Fruit fly (Drosophila melanogaster) whole organism, embryonic: ENCODE measurements around the gene CG33286.
A peak's percentile ranks its signal among the peaks of the same experiment; 100 is the strongest.

Source experiments
- Ada2b ChIP-seq: fragments of 200-800 bp; sonication (Bioruptor generic); IDR thresholded peaks from 2 replicates; pipeline ENCODE4 v1.3.6; 2022; ENCODE audit warnings: missing biosample characterization, missing genetic modification characterization
- CG11247 ChIP-seq: fragments of 200-800 bp; sonication (Bioruptor generic); IDR thresholded peaks from 2 replicates; pipeline ENCODE4 v1.3.6; 2022; ENCODE audit warnings: missing biosample characterization, missing genetic modification characterization
- CG11696 ChIP-seq: fragments of 200-800 bp; sonication (Bioruptor generic); IDR thresholded peaks from 2 replicates; pipeline ENCODE4 v1.3.6; 2022; ENCODE audit warnings: missing biosample characterization, missing genetic modification characterization
- CG12236 ChIP-seq: fragments of 200-800 bp; sonication (Bioruptor generic); optimal IDR thresholded peaks from 2 replicates; lab custom pipeline; 2016; ENCODE audit warnings: missing biosample characterization, missing genetic modification characterization
- CG12769 ChIP-seq: fragments of 200-800 bp; sonication (Bioruptor generic); optimal IDR thresholded peaks from 2 replicates; lab custom pipeline; 2019; ENCODE audit warnings: missing biosample characterization, mild to moderate bottlenecking, missing genetic modification characterization, moderate library complexity
- CG15269 ChIP-seq: fragments of 200-800 bp; sonication (Bioruptor generic); optimal IDR thresholded peaks from 2 replicates; lab custom pipeline; 2018; ENCODE audit warnings: missing biosample characterization, mild to moderate bottlenecking, missing genetic modification characterization, moderate library complexity
- CG1602 ChIP-seq: fragments of 200-800 bp; sonication (Bioruptor generic); optimal IDR thresholded peaks from 3 replicates; lab custom pipeline; 2016; ENCODE audit warnings: missing biosample characterization, missing genetic modification characterization
- CG17186 ChIP-seq: fragments of 200-800 bp; sonication (Bioruptor generic); optimal IDR thresholded peaks from 3 replicates; lab custom pipeline; 2017; ENCODE audit warnings: missing biosample characterization, missing genetic modification reagents, missing genetic modification characterization
- CG1792 ChIP-seq: fragments of 200-800 bp; sonication (Bioruptor generic); optimal IDR thresholded peaks from 2 replicates; lab custom pipeline; 2016; ENCODE audit warnings: missing biosample characterization, missing genetic modification characterization
- CG31224 ChIP-seq: fragments of 200-800 bp; sonication (Bioruptor generic); IDR thresholded peaks from 2 replicates; pipeline ENCODE4 v1.3.6; 2022; ENCODE audit warnings: missing biosample characterization, missing genetic modification characterization
- CG32772 ChIP-seq: fragments of 200-800 bp; sonication (Bioruptor generic); IDR thresholded peaks from 2 replicates; pipeline ENCODE4 v1.3.6; 2022; ENCODE audit warnings: missing biosample characterization, missing genetic modification characterization
- CG33213 ChIP-seq: fragments of 200-800 bp; sonication (Bioruptor generic); optimal IDR thresholded peaks from 3 replicates; lab custom pipeline; 2016; ENCODE audit warnings: missing biosample characterization, missing genetic modification characterization
- CG33557 ChIP-seq: fragments of 200-800 bp; sonication (Bioruptor generic); optimal IDR thresholded peaks from 2 replicates; lab custom pipeline; 2019; ENCODE audit warnings: missing biosample characterization, mild to moderate bottlenecking, missing genetic modification characterization, moderate library complexity
- CG34224 ChIP-seq: fragments of 200-800 bp; sonication (Bioruptor generic); IDR thresholded peaks from 3 replicates; pipeline ENCODE4 v1.3.6; 2022; ENCODE audit warnings: missing biosample characterization, missing genetic modification characterization; ENCODE audit not compliant: partially characterized antibody
- CG34422 ChIP-seq: fragments of 200-800 bp; sonication (Bioruptor generic); IDR thresholded peaks from 3 replicates; pipeline ENCODE4 v1.3.6; 2022; ENCODE audit warnings: missing biosample characterization, missing genetic modification characterization
- CG43689 ChIP-seq: fragments of 200-800 bp; sonication (Bioruptor generic); IDR thresholded peaks from 2 replicates; pipeline ENCODE4 v1.3.6; 2022; ENCODE audit warnings: missing biosample characterization, missing genetic modification characterization
- CG7271 ChIP-seq: fragments of 200-800 bp; sonication (Bioruptor generic); optimal IDR thresholded peaks from 2 replicates; lab custom pipeline; 2018; ENCODE audit warnings: missing biosample characterization, mild to moderate bottlenecking, missing genetic modification characterization, moderate library complexity
- CG7556 ChIP-seq: fragments of 200-800 bp; sonication (Bioruptor generic); optimal IDR thresholded peaks from 2 replicates; lab custom pipeline; 2017; ENCODE audit warnings: missing biosample characterization, mild to moderate bottlenecking, missing genetic modification characterization
- CG7963 ChIP-seq: fragments of 200-800 bp; sonication (Bioruptor generic); IDR thresholded peaks from 3 replicates; pipeline ENCODE4 v1.3.6; 2022; ENCODE audit warnings: missing biosample characterization, missing genetic modification characterization; ENCODE audit not compliant: partially characterized antibody
- CG8359 ChIP-seq: fragments of 200-800 bp; sonication (Bioruptor generic); optimal IDR thresholded peaks from 2 replicates; lab custom pipeline; 2017; ENCODE audit warnings: missing biosample characterization, mild to moderate bottlenecking, missing genetic modification characterization, borderline replicate concordance
- CG9215 ChIP-seq: fragments of 200-800 bp; sonication (Bioruptor generic); IDR thresholded peaks from 2 replicates; pipeline ENCODE4 v1.3.6; 2022; ENCODE audit warnings: missing biosample characterization, missing genetic modification characterization
- D ChIP-seq, 2 experiments: fragments of 200-800 bp in 1 of 2; fragments of >200 bp in 1 of 2; sonication (Bioruptor generic) in 1 of 2; optimal IDR thresholded peaks; 2 replicates in 1 of 2; 3 replicates in 1 of 2; lab custom pipeline; 2017; ENCODE audit warnings: mild to moderate bottlenecking in 1 of 2, missing biosample characterization in 1 of 2, missing genetic modification characterization in 1 of 2, missing genetic modification reagents in 1 of 2
- HLH4C ChIP-seq: fragments of 200-800 bp; sonication (Bioruptor generic); IDR thresholded peaks from 3 replicates; pipeline ENCODE4 v1.3.6; 2022; ENCODE audit warnings: missing biosample characterization, missing genetic modification characterization; ENCODE audit not compliant: partially characterized antibody
- Hey ChIP-seq: fragments of 200-800 bp; sonication (Bioruptor generic); optimal IDR thresholded peaks from 3 replicates; lab custom pipeline; 2018; ENCODE audit warnings: missing biosample characterization, mild to moderate bottlenecking, missing genetic modification characterization
- Hr3 ChIP-seq: fragments of 200-800 bp; sonication (Bioruptor generic); optimal IDR thresholded peaks from 3 replicates; lab custom pipeline; 2016; ENCODE audit warnings: missing biosample characterization, missing genetic modification characterization
- Lhr ChIP-seq: fragments of 200-800 bp; sonication (Bioruptor generic); optimal IDR thresholded peaks from 3 replicates; lab custom pipeline; 2017; ENCODE audit warnings: mild to moderate bottlenecking, missing biosample characterization, missing genetic modification reagents, missing genetic modification characterization
- PHDP ChIP-seq: fragments of 200-800 bp; sonication (Bioruptor generic); optimal IDR thresholded peaks from 3 replicates; lab custom pipeline; 2018; ENCODE audit warnings: missing biosample characterization, mild to moderate bottlenecking, missing genetic modification characterization, moderate library complexity
- Ravus ChIP-seq: fragments of 200-800 bp; sonication (Bioruptor generic); IDR thresholded peaks from 2 replicates; pipeline ENCODE4 v1.3.6; 2022; ENCODE audit warnings: missing biosample characterization, missing genetic modification characterization
- abd-A ChIP-seq: fragments of 200-800 bp; sonication (Bioruptor generic); optimal IDR thresholded peaks from 3 replicates; lab custom pipeline; 2019; ENCODE audit warnings: missing biosample characterization, mild to moderate bottlenecking, missing genetic modification characterization, moderate library complexity
- bab2 ChIP-seq: fragments of 200-800 bp; sonication (Bioruptor generic); optimal IDR thresholded peaks from 2 replicates; lab custom pipeline; 2016; ENCODE audit warnings: missing biosample characterization, missing genetic modification characterization
- chm ChIP-seq: fragments of 200-800 bp; sonication (Bioruptor generic); IDR thresholded peaks from 2 replicates; pipeline ENCODE4 v1.3.6; 2022; ENCODE audit warnings: missing biosample characterization, missing genetic modification characterization
- ci ChIP-seq: fragments of 200-800 bp; sonication (Bioruptor generic); IDR thresholded peaks from 3 replicates; pipeline ENCODE4 v1.3.6; 2022; ENCODE audit warnings: missing biosample characterization, missing genetic modification characterization
- dati ChIP-seq: fragments of 200-800 bp; sonication (Bioruptor generic); IDR thresholded peaks from 2 replicates; pipeline ENCODE4 v1.3.6; 2022; ENCODE audit warnings: missing biosample characterization, missing genetic modification characterization
- grau ChIP-seq: fragments of 200-800 bp; optimal IDR thresholded peaks from 3 replicates; lab custom pipeline; 2019; ENCODE audit warnings: missing biosample characterization, mild to moderate bottlenecking, missing genetic modification characterization, moderate library complexity
- gt ChIP-seq: fragments of 200-800 bp; sonication (Bioruptor generic); IDR thresholded peaks from 2 replicates; pipeline ENCODE4 v1.3.6; 2022; ENCODE audit warnings: missing biosample characterization, missing genetic modification characterization
- hb ChIP-seq: fragments of 200-800 bp; sonication (Bioruptor generic); IDR thresholded peaks from 3 replicates; pipeline ENCODE4 v1.3.6; 2022; ENCODE audit warnings: missing biosample characterization, missing genetic modification characterization; ENCODE audit not compliant: partially characterized antibody
- nau ChIP-seq: fragments of 200-800 bp; sonication (Bioruptor generic); optimal IDR thresholded peaks from 3 replicates; lab custom pipeline; 2017; ENCODE audit warnings: missing biosample characterization, mild to moderate bottlenecking, missing genetic modification characterization, missing genetic modification reagents
- nom ChIP-seq: fragments of 200-800 bp; sonication (Bioruptor generic); optimal IDR thresholded peaks from 2 replicates; lab custom pipeline; 2017; ENCODE audit warnings: missing biosample characterization, missing genetic modification characterization, mild to moderate bottlenecking, moderate library complexity, missing genetic modification reagents
- oc ChIP-seq: fragments of 200-800 bp; sonication (Bioruptor generic); optimal IDR thresholded peaks from 2 replicates; lab custom pipeline; 2018; ENCODE audit warnings: missing biosample characterization, mild to moderate bottlenecking, missing genetic modification characterization, moderate library complexity
- pan ChIP-seq, 4 experiments: fragments of >200 bp in 3 of 4; fragments of 200-800 bp in 1 of 4; sonication (Bioruptor generic) in 1 of 4; optimal IDR thresholded peaks in 3 of 4; IDR thresholded peaks in 1 of 4; 2 replicates each; pipeline versions ENCODE4 v1.3.6 to Lab custom; 2017 to 2022; ENCODE audit warnings: missing biosample characterization in 2 of 4, missing genetic modification characterization in 2 of 4, mixed read lengths in 1 of 4
- pzg ChIP-seq: fragments of 200-800 bp; sonication (Bioruptor generic); optimal IDR thresholded peaks from 3 replicates; lab custom pipeline; 2018; ENCODE audit warnings: missing biosample characterization, mild to moderate bottlenecking, missing genetic modification characterization, moderate library complexity
- rib ChIP-seq: fragments of 200-800 bp; sonication (Bioruptor generic); IDR thresholded peaks from 2 replicates; pipeline ENCODE4 v1.3.6; 2022; ENCODE audit warnings: missing biosample characterization, missing genetic modification characterization
- sens-2 ChIP-seq: fragments of 200-800 bp; sonication (Bioruptor generic); IDR thresholded peaks from 2 replicates; pipeline ENCODE4 v1.3.6; 2022; ENCODE audit warnings: missing biosample characterization, missing genetic modification characterization
- slp2 ChIP-seq: fragments of 200-800 bp; sonication (Bioruptor generic); optimal IDR thresholded peaks from 2 replicates; lab custom pipeline; 2016; ENCODE audit warnings: missing biosample characterization, missing genetic modification characterization
- sug ChIP-seq: fragments of 200-800 bp; optimal IDR thresholded peaks from 2 replicates; lab custom pipeline; 2019; ENCODE audit warnings: missing biosample characterization, mild to moderate bottlenecking, missing genetic modification characterization, moderate library complexity
- tll ChIP-seq, 2 experiments: fragments of 200-800 bp in 1 of 2; fragments of >200 bp in 1 of 2; sonication (Bioruptor generic) in 1 of 2; optimal IDR thresholded peaks; 2 replicates each; lab custom pipeline; 2017 to 2019; ENCODE audit warnings: missing biosample characterization in 2 of 2, missing genetic modification characterization in 2 of 2, mild to moderate bottlenecking in 1 of 2, moderate library complexity in 1 of 2
- tna ChIP-seq: fragments of 200-800 bp; sonication (Bioruptor generic); IDR thresholded peaks from 2 replicates; pipeline ENCODE4 v1.3.6; 2022; ENCODE audit warnings: missing biosample characterization, missing genetic modification characterization; ENCODE audit not compliant: partially characterized antibody
- wdn ChIP-seq: fragments of 200-800 bp; sonication (Bioruptor generic); IDR thresholded peaks from 2 replicates; pipeline ENCODE4 v1.3.6; 2022; ENCODE audit warnings: missing biosample characterization, missing genetic modification characterization
- zfh1 ChIP-seq: fragments of 200-800 bp; sonication (Bioruptor generic); IDR thresholded peaks from 3 replicates; pipeline ENCODE4 v1.3.6; 2022; ENCODE audit warnings: missing biosample characterization, missing genetic modification characterization

The CG33286 gene

dm6 chr3L:20950136-20950499 is 24.4 kb downstream of the CG33286 start (continued):
- peak; percentile 39; the same call in 1 of the 2 replicates for TF ChIP-seq CG32772 (GFP tag; lab: Robert Waterston, UW)
- TF ChIP-seq zfh1 (GFP tag; lab: Robert Waterston, UW), result peak; percentile 66
- TF ChIP-seq PHDP (tag; lab: Kevin White, UChicago), result peak; percentile 68
- peak; percentile 37 for TF ChIP-seq CG15269 (tag; lab: Kevin White, UChicago)
- no peak for TF ChIP-seq CG34224 (GFP tag; lab: Robert Waterston, UW)
- no peak for TF ChIP-seq HLH4C (GFP tag; lab: Robert Waterston, UW)
- no peak for TF ChIP-seq sug (tag; lab: Kevin White, UChicago)
- TF ChIP-seq tna, result no peak
- no peak for TF ChIP-seq pan (optimal IDR thresholded peaks at IDR 0.05; lab: Kevin White, UChicago)
- peak in 1 of 2 experiments; percentile 55 for TF ChIP-seq pan (GFP tag; optimal IDR thresholded peaks at IDR 0.05 in 1 of 2, IDR thresholded peaks at IDR 0.05 in 1 of 2)
- peak; percentile 59 for TF ChIP-seq CG7556 (GFP tag; lab: Kevin White, UChicago)
- TF ChIP-seq sens-2 (GFP tag; lab: Robert Waterston, UW), result no peak
- no peak for TF ChIP-seq pzg (GFP tag; lab: Kevin White, UChicago)
- no peak for TF ChIP-seq wdn
- peak; percentile 13 for TF ChIP-seq nau (GFP tag; lab: Kevin White, UChicago)
- TF ChIP-seq slp2 (GFP tag; lab: Kevin White, UChicago), result peak; percentile 61
- peak; percentile 35 for TF ChIP-seq bab2
- no peak for TF ChIP-seq D (optimal IDR thresholded peaks at IDR 0.05; lab: Kevin White, UChicago)
- peak; percentile 81 for TF ChIP-seq D (GFP tag; optimal IDR thresholded peaks at IDR 0.05; lab: Kevin White, UChicago)
- no peak for TF ChIP-seq CG11247 (GFP tag; lab: Robert Waterston, UW)
- TF ChIP-seq CG8359, result no peak
- no peak for TF ChIP-seq dati (GFP tag; lab: Robert Waterston, UW)
- peak; percentile 20 for TF ChIP-seq Hr3 (GFP tag; lab: Kevin White, UChicago)
- peak; percentile 79 for TF ChIP-seq nom
- TF ChIP-seq hb, result no peak
- TF ChIP-seq CG1792, result peak; percentile 29
- no peak for TF ChIP-seq rib (GFP tag; lab: Robert Waterston, UW)
- TF ChIP-seq CG43689, result no peak
- TF ChIP-seq oc (tag; lab: Kevin White, UChicago), result peak; percentile 79
- TF ChIP-seq tll (GFP tag; optimal IDR thresholded peaks at IDR 0.05; lab: Kevin White, UChicago), result no peak
- peak; percentile 70 for TF ChIP-seq CG33557
- TF ChIP-seq grau (tag; lab: Kevin White, UChicago), result peak; percentile 63
- TF ChIP-seq CG31224 (GFP tag; lab: Robert Waterston, UW), result no peak
- no peak for TF ChIP-seq gt (GFP tag; lab: Robert Waterston, UW)
- TF ChIP-seq Ravus (GFP tag; lab: Robert Waterston, UW), result no peak
- no peak for TF ChIP-seq chm (GFP tag; lab: Robert Waterston, UW)
- no peak for TF ChIP-seq CG17186 (GFP tag; lab: Kevin White, UChicago)
- no peak for TF ChIP-seq CG11696 (GFP tag; lab: Robert Waterston, UW)
- no peak for TF ChIP-seq Hey (tag; lab: Kevin White, UChicago)
- peak; percentile 71; the same call in 2 of the 3 replicates for TF ChIP-seq ci (GFP tag; lab: Robert Waterston, UW)
- TF ChIP-seq CG7271 (tag; lab: Kevin White, UChicago), result no peak
- no peak for TF ChIP-seq CG12769
- 0 out of 3 replicates have a peak, but pooled peaks have one; percentile 24 for TF ChIP-seq CG34422 (GFP tag; lab: Robert Waterston, UW)
- no peak; the same call in 1 of the 2 replicates for TF ChIP-seq Ada2b (GFP tag; lab: Robert Waterston, UW)
- no peak for TF ChIP-seq CG7963 (GFP tag; lab: Robert Waterston, UW)
- TF ChIP-seq Lhr, result peak; percentile 28
- TF ChIP-seq CG12236 (GFP tag; lab: Kevin White, UChicago), result no peak
- no peak for TF ChIP-seq abd-A (tag; lab: Kevin White, UChicago)
- TF ChIP-seq CG1602 (GFP tag; lab: Kevin White, UChicago), result peak; percentile 59
- no peak for TF ChIP-seq CG33213 (GFP tag; lab: Kevin White, UChicago)
- TF ChIP-seq CG9215 (GFP tag; lab: Robert Waterston, UW), result no peak
